Worm (Caenorhabditis elegans) whole organism, L2 larva: ENCODE measurements around the gene popl-7.

Experiments
- C34F6.9 ChIP-seq: fragments of 150-350 bp; optimal IDR thresholded peaks from 2 replicates; lab custom pipeline; 2014; ENCODE audit warnings: missing biosample characterization, missing genetic modification characterization
- F13H6.1 ChIP-seq: sonication (generic microtip); optimal IDR thresholded peaks from 2 replicates; lab custom pipeline; 2016; ENCODE audit warnings: missing genetic modification characterization, missing compliant biosample characterization
- R02D3.7 ChIP-seq: fragments of 150-350 bp; optimal IDR thresholded peaks from 2 replicates; lab custom pipeline; 2014; ENCODE audit warnings: missing biosample characterization, missing genetic modification characterization
- Y55F3AM.14 ChIP-seq: fragments of 200-800 bp; sonication (Bioruptor generic); optimal IDR thresholded peaks from 2 replicates; lab custom pipeline; 2018; ENCODE audit warnings: mild to moderate bottlenecking, missing genetic modification characterization, missing compliant biosample characterization
- alr-1 ChIP-seq: fragments of 150-350 bp; optimal IDR thresholded peaks from 2 replicates; lab custom pipeline; 2014; ENCODE audit warnings: missing biosample characterization, missing genetic modification characterization
- aly-2 ChIP-seq: fragments of 150-350 bp; optimal IDR thresholded peaks from 2 replicates; lab custom pipeline; 2014; ENCODE audit warnings: missing biosample characterization, missing genetic modification characterization
- ama-1 ChIP-seq: fragments of 150-350 bp; optimal IDR thresholded peaks from 2 replicates; lab custom pipeline; 2018; ENCODE audit warnings: inconsistent platforms
- blmp-1 ChIP-seq: sonication (generic microtip); optimal IDR thresholded peaks from 2 replicates; lab custom pipeline; 2017; ENCODE audit warnings: missing genetic modification characterization, mild to moderate bottlenecking, missing compliant biosample characterization, antibody characterized with exemption, moderate library complexity; ENCODE audit not compliant: insufficient read depth
- ceh-16 ChIP-seq: fragments of 150-350 bp; optimal IDR thresholded peaks from 2 replicates; lab custom pipeline; 2014; ENCODE audit warnings: missing biosample characterization, missing genetic modification characterization
- ceh-82 ChIP-seq: fragments of 150-350 bp; optimal IDR thresholded peaks from 2 replicates; lab custom pipeline; 2014; ENCODE audit warnings: missing biosample characterization, missing genetic modification characterization
- crh-2 ChIP-seq: sonication (generic microtip); optimal IDR thresholded peaks from 2 replicates; lab custom pipeline; 2017; ENCODE audit warnings: missing biosample characterization, missing genetic modification characterization
- elt-1 ChIP-seq: fragments of 150-350 bp; optimal IDR thresholded peaks from 2 replicates; lab custom pipeline; 2014; ENCODE audit warnings: missing biosample characterization, missing genetic modification characterization
- elt-3 ChIP-seq: sonication (generic microtip); optimal IDR thresholded peaks from 2 replicates; lab custom pipeline; 2017; ENCODE audit warnings: missing biosample characterization, missing genetic modification characterization
- fos-1 ChIP-seq: fragments of 150-350 bp; optimal IDR thresholded peaks from 2 replicates; lab custom pipeline; 2014; ENCODE audit warnings: missing biosample characterization, missing genetic modification characterization
- gmeb-1 ChIP-seq: fragments of 150-350 bp; optimal IDR thresholded peaks from 2 replicates; lab custom pipeline; 2014; ENCODE audit warnings: missing biosample characterization, missing genetic modification characterization
- lin-13 ChIP-seq: fragments of 150-350 bp; optimal IDR thresholded peaks from 2 replicates; lab custom pipeline; 2014; ENCODE audit warnings: missing biosample characterization, missing genetic modification reagents, missing genetic modification characterization
- lsy-2 ChIP-seq, 2 experiments: fragments of 150-350 bp in 1 of 2; sonication (generic microtip) in 1 of 2; optimal IDR thresholded peaks; 2 replicates each; lab custom pipeline; 2014 to 2017; ENCODE audit warnings: missing biosample characterization in 2 of 2, missing genetic modification characterization in 2 of 2
- mab-5 ChIP-seq: fragments of 150-350 bp; optimal IDR thresholded peaks from 2 replicates; lab custom pipeline; 2014; ENCODE audit warnings: missing biosample characterization, missing genetic modification characterization
- mbf-1 ChIP-seq: sonication (generic microtip); optimal IDR thresholded peaks from 2 replicates; lab custom pipeline; 2017; ENCODE audit warnings: missing biosample characterization, missing genetic modification characterization
- nhr-10 ChIP-seq: sonication (generic microtip); optimal IDR thresholded peaks from 2 replicates; lab custom pipeline; 2017; ENCODE audit warnings: missing biosample characterization, missing genetic modification characterization
- nhr-11 ChIP-seq: fragments of 150-350 bp; optimal IDR thresholded peaks from 2 replicates; lab custom pipeline; 2014; ENCODE audit warnings: missing biosample characterization, missing genetic modification characterization
- nhr-12 ChIP-seq: fragments of 150-350 bp; optimal IDR thresholded peaks from 2 replicates; lab custom pipeline; 2014; ENCODE audit warnings: missing biosample characterization, missing genetic modification characterization
- nhr-129 ChIP-seq: fragments of 150-350 bp; optimal IDR thresholded peaks from 2 replicates; lab custom pipeline; 2014; ENCODE audit warnings: missing biosample characterization, missing genetic modification characterization
- nhr-23 ChIP-seq: fragments of 150-350 bp; optimal IDR thresholded peaks from 2 replicates; lab custom pipeline; 2014; ENCODE audit warnings: missing biosample characterization, missing genetic modification reagents, missing genetic modification characterization
- nhr-237 ChIP-seq: fragments of 150-350 bp; optimal IDR thresholded peaks from 2 replicates; lab custom pipeline; 2014; ENCODE audit warnings: missing biosample characterization, missing genetic modification characterization
- nhr-25 ChIP-seq: fragments of 150-350 bp; sonication (generic microtip); optimal IDR thresholded peaks from 3 replicates; lab custom pipeline; 2014; ENCODE audit warnings: missing biosample characterization, missing genetic modification characterization
- nhr-6 ChIP-seq: fragments of 150-350 bp; optimal IDR thresholded peaks from 2 replicates; lab custom pipeline; 2014; ENCODE audit warnings: missing biosample characterization, missing genetic modification characterization
- nhr-77 ChIP-seq: fragments of 150-350 bp; optimal IDR thresholded peaks from 2 replicates; lab custom pipeline; 2014; ENCODE audit warnings: missing biosample characterization, missing genetic modification characterization
- peb-1 ChIP-seq: fragments of 150-350 bp; optimal IDR thresholded peaks from 2 replicates; lab custom pipeline; 2014; ENCODE audit warnings: missing biosample characterization, missing genetic modification characterization
- sem-4 ChIP-seq: fragments of 150-350 bp; optimal IDR thresholded peaks from 2 replicates; lab custom pipeline; 2014; ENCODE audit warnings: missing biosample characterization, missing genetic modification reagents, missing genetic modification characterization
- skn-1 ChIP-seq: sonication (generic microtip); optimal IDR thresholded peaks from 2 replicates; lab custom pipeline; 2017; ENCODE audit warnings: missing biosample characterization, missing genetic modification characterization
- sma-9 ChIP-seq, 2 experiments: fragments of 150-350 bp in 1 of 2; sonication (generic microtip) in 1 of 2; optimal IDR thresholded peaks; 2 replicates each; lab custom pipeline; 2014 to 2016; ENCODE audit warnings: missing genetic modification characterization in 2 of 2, mild to moderate bottlenecking in 1 of 2, missing biosample characterization in 1 of 2, missing compliant biosample characterization in 1 of 2, missing genetic modification reagents in 1 of 2, moderate library complexity in 1 of 2
- snpc-4 ChIP-seq: fragments of 150-350 bp; optimal IDR thresholded peaks from 2 replicates; lab custom pipeline; 2014; ENCODE audit warnings: missing biosample characterization, missing genetic modification characterization
- unc-39 ChIP-seq: fragments of 150-350 bp; optimal IDR thresholded peaks from 2 replicates; lab custom pipeline; 2014; ENCODE audit warnings: missing biosample characterization, missing genetic modification characterization
- unc-55 ChIP-seq: fragments of 150-350 bp; sonication (generic microtip); optimal IDR thresholded peaks from 3 replicates; lab custom pipeline; 2014; ENCODE audit warnings: missing biosample characterization, missing genetic modification reagents, missing genetic modification characterization
- unc-62 ChIP-seq: fragments of 150-350 bp; optimal IDR thresholded peaks from 2 replicates; lab custom pipeline; 2014; ENCODE audit warnings: missing biosample characterization, missing genetic modification reagents, missing genetic modification characterization
- zag-1 ChIP-seq: fragments of 150-350 bp; optimal IDR thresholded peaks from 2 replicates; lab custom pipeline; 2014; ENCODE audit warnings: missing biosample characterization, missing genetic modification characterization
- ztf-1 ChIP-seq: fragments of 200-800 bp; sonication (Bioruptor generic); conservative IDR thresholded peaks from 2 replicates; pipeline ENCODE4 v1.3.6; 2022; ENCODE audit warnings: missing genetic modification characterization, missing compliant biosample characterization
- ztf-11 ChIP-seq: sonication (generic microtip); optimal IDR thresholded peaks from 2 replicates; lab custom pipeline; 2017; ENCODE audit warnings: missing biosample characterization, missing genetic modification characterization
- ztf-4 ChIP-seq: fragments of 150-350 bp; optimal IDR thresholded peaks from 2 replicates; lab custom pipeline; 2014; ENCODE audit warnings: missing biosample characterization, missing genetic modification characterization

popl-7 gene

ce11 chrIV:13323823-13324359, 46.6 kb upstream of the popl-7 start, which contains the start of gene fat-2:
TSS of gene fat-2 (plus strand) at chrIV:13323873.
- TF ChIP-seq ceh-16 (tag; lab: Kevin White, UChicago) (no peak), unc-39 (tag; lab: Kevin White, UChicago) (no peak), nhr-129 (no peak), ztf-11 (no peak), skn-1 (tag; lab: Kevin White, UChicago) (no peak), ceh-82 (tag; lab: Kevin White, UChicago) (no peak), ztf-1 (no peak), lin-13 (GFP tag; lab: Kevin White, UChicago) (no peak), elt-1 (tag; lab: Kevin White, UChicago) (no peak), mab-5 (tag; lab: Kevin White, UChicago) (no peak), crh-2 (tag; lab: Kevin White, UChicago) (no peak), ztf-4 (tag; lab: Kevin White, UChicago) (no peak)

ce11 chrIV:13327064-13327463, 43.4 kb upstream of the popl-7 start:
- TF ChIP-seq crh-2 (tag; lab: Kevin White, UChicago) (peak; percentile 80), gmeb-1 (peak; percentile 17), nhr-77 (no peak), sem-4 (tag; lab: Kevin White, UChicago) (no peak), blmp-1 (no peak), C34F6.9 (no peak), nhr-23 (tag; lab: Kevin White, UChicago) (no peak), fos-1 (tag; lab: Kevin White, UChicago) (peak; percentile 86), nhr-11 (tag; lab: Kevin White, UChicago) (no peak), sma-9 (GFP tag; optimal IDR thresholded peaks at IDR 0.05; lab: Kevin White, UChicago) (peak; percentile 74), sma-9 (tag; optimal IDR thresholded peaks at IDR 0.05; lab: Kevin White, UChicago) (no peak), ztf-1 (no peak)

- TF ChIP-seq aly-2 (tag; lab: Kevin White, UChicago) = no peak
- no peak for TF ChIP-seq skn-1 (tag; lab: Kevin White, UChicago)
- no peak for TF ChIP-seq fos-1 (tag; lab: Kevin White, UChicago)
- no peak for TF ChIP-seq nhr-11 (tag; lab: Kevin White, UChicago)
- no peak for TF ChIP-seq C34F6.9
- no peak for TF ChIP-seq nhr-12 (tag; lab: Kevin White, UChicago)
- no peak for TF ChIP-seq sma-9 (GFP tag; optimal IDR thresholded peaks at IDR 0.05; lab: Kevin White, UChicago)
- TF ChIP-seq sma-9 (tag; optimal IDR thresholded peaks at IDR 0.05; lab: Kevin White, UChicago) = no peak
- TF ChIP-seq R02D3.7 (tag; lab: Kevin White, UChicago) = no peak
- TF ChIP-seq nhr-10 = no peak
- no peak for TF ChIP-seq zag-1 (tag; lab: Kevin White, UChicago)
- TF ChIP-seq mbf-1 = no peak
- no peak for TF ChIP-seq nhr-129
- TF ChIP-seq nhr-23 (tag; lab: Kevin White, UChicago) = no peak
- TF ChIP-seq nhr-77 = no peak
- no peak for TF ChIP-seq nhr-6
- TF ChIP-seq unc-62 (GFP tag; lab: Kevin White, UChicago) = no peak
Observed at ce11 chrIV:13328059-13328458, 42.4 kb upstream of the popl-7 start, which contains the start of gene far-6. TSS of gene far-6 (plus strand) at chrIV:13328359.

ce11 chrIV:13330547-13330946, 39.9 kb upstream of the popl-7 start:
- TF ChIP-seq F13H6.1 (tag; lab: Kevin White, UChicago) (no peak), nhr-237 (tag; lab: Kevin White, UChicago) (no peak), ztf-4 (tag; lab: Kevin White, UChicago) (no peak)
- TF ChIP-seq, all 48 proteins: peak for 0

ce11 chrIV:13331285-13331684, 39.2 kb upstream of the popl-7 start, which contains the start of gene pqn-74:
TSS of gene pqn-74 (minus strand) at chrIV:13331406.
- TF ChIP-seq ama-1 = no peak
- TF ChIP-seq alr-1 = no peak

- no peak for TF ChIP-seq elt-1 (tag; lab: Kevin White, UChicago)
- no peak for TF ChIP-seq unc-62 (GFP tag; lab: Kevin White, UChicago)
- no peak for TF ChIP-seq nhr-25
- no peak for TF ChIP-seq nhr-12 (tag; lab: Kevin White, UChicago)
- TF ChIP-seq elt-3 (tag; lab: Kevin White, UChicago) = no peak
- no peak for TF ChIP-seq nhr-6
- no peak for TF ChIP-seq ceh-82 (tag; lab: Kevin White, UChicago)
- TF ChIP-seq mab-5 (tag; lab: Kevin White, UChicago) = no peak
- no peak for TF ChIP-seq crh-2 (tag; lab: Kevin White, UChicago)
- no peak for TF ChIP-seq lsy-2 (tag; optimal IDR thresholded peaks at IDR 0.05; lab: Kevin White, UChicago)
- no peak for TF ChIP-seq nhr-11 (tag; lab: Kevin White, UChicago)
- peak; percentile 23 for TF ChIP-seq F13H6.1 (tag; lab: Kevin White, UChicago)
- no peak for TF ChIP-seq ztf-11
- peak; percentile 27 for TF ChIP-seq fos-1 (tag; lab: Kevin White, UChicago)
- TF ChIP-seq ztf-1 = no peak
- TF ChIP-seq snpc-4 (tag; lab: Kevin White, UChicago) = no peak
- no peak for TF ChIP-seq unc-55 (GFP tag; lab: Kevin White, UChicago)
- TF ChIP-seq nhr-237 (tag; lab: Kevin White, UChicago) = no peak
- TF ChIP-seq gmeb-1 = no peak
- peak; percentile 53 for TF ChIP-seq nhr-129
- peak; percentile 34 for TF ChIP-seq sma-9 (GFP tag; optimal IDR thresholded peaks at IDR 0.05; lab: Kevin White, UChicago)
- no peak for TF ChIP-seq sma-9 (tag; optimal IDR thresholded peaks at IDR 0.05; lab: Kevin White, UChicago)
- no peak for TF ChIP-seq ama-1
- TF ChIP-seq peb-1 (tag; lab: Kevin White, UChicago) = no peak
- TF ChIP-seq unc-39 (tag; lab: Kevin White, UChicago) = no peak
- TF ChIP-seq Y55F3AM.14 (GFP tag; lab: Kevin White, UChicago) = no peak
Observed at ce11 chrIV:13334287-13334686, 36.2 kb upstream of the popl-7 start.
